Worm (Caenorhabditis elegans): ENCODE results near the gene Y5H2B.3.

- no peak for TF ChIP-seq nhr-237 (tag; optimal IDR thresholded peaks at IDR 0.05)
- no peak for TF ChIP-seq nhr-10 (tag; optimal IDR thresholded peaks at IDR 0.05)
These were observed 42.1 kb upstream of the Y5H2B.3 start, which contains the start of gene str-52 for ce11 chrV:2146044-2146443.
